Fruit fly (Drosophila melanogaster) whole organism, pupa: ENCODE data around the gene Kdm5.

Experiments used
- CG10348 ChIP-seq: fragments of 200-800 bp; sonication (Bioruptor generic); IDR thresholded peaks from 2 replicates; pipeline ENCODE4 v1.3.6; 2022; ENCODE audit warnings: missing biosample characterization, missing genetic modification characterization
- CG12605 ChIP-seq: fragments of 200-800 bp; sonication (Bioruptor generic); IDR thresholded peaks from 2 replicates; pipeline ENCODE4 v1.3.6; 2022; ENCODE audit warnings: missing biosample characterization, missing genetic modification characterization
- CG13204 ChIP-seq: fragments of 200-800 bp; sonication (Bioruptor generic); optimal IDR thresholded peaks from 2 replicates; lab custom pipeline; 2018; ENCODE audit warnings: missing biosample characterization, mild to moderate bottlenecking, missing genetic modification characterization, moderate library complexity
- CG14655 ChIP-seq: fragments of 200-800 bp; sonication (Bioruptor generic); optimal IDR thresholded peaks from 3 replicates; lab custom pipeline; 2017; ENCODE audit warnings: mild to moderate bottlenecking, missing biosample characterization, missing genetic modification reagents, missing genetic modification characterization
- CG15710 ChIP-seq: fragments of 200-800 bp; sonication (Bioruptor generic); optimal IDR thresholded peaks from 2 replicates; lab custom pipeline; 2018; ENCODE audit warnings: missing biosample characterization, mild to moderate bottlenecking, missing genetic modification characterization, moderate library complexity
- CG17806 ChIP-seq: fragments of 200-800 bp; sonication (Bioruptor generic); optimal IDR thresholded peaks from 2 replicates; lab custom pipeline; 2018; ENCODE audit warnings: missing biosample characterization, mild to moderate bottlenecking, missing genetic modification characterization, moderate library complexity
- CG32121 ChIP-seq: fragments of 200-800 bp; sonication (Bioruptor generic); IDR thresholded peaks from 2 replicates; pipeline ENCODE4 v1.3.6; 2022; ENCODE audit warnings: missing biosample characterization, missing genetic modification characterization
- CG34367 ChIP-seq: fragments of 200-800 bp; sonication (Bioruptor generic); optimal IDR thresholded peaks from 2 replicates; lab custom pipeline; 2018; ENCODE audit warnings: missing biosample characterization, mild to moderate bottlenecking, missing genetic modification characterization
- CG4496 ChIP-seq: fragments of 200-800 bp; sonication (Bioruptor generic); IDR thresholded peaks from 3 replicates; pipeline ENCODE4 v1.3.6; 2022; ENCODE audit warnings: missing biosample characterization, missing genetic modification characterization
- CG8159 ChIP-seq: fragments of 200-800 bp; sonication (Bioruptor generic); optimal IDR thresholded peaks from 3 replicates; lab custom pipeline; 2018; ENCODE audit warnings: missing biosample characterization, mild to moderate bottlenecking, missing genetic modification characterization, moderate library complexity
- CG8301 ChIP-seq: fragments of 200-800 bp; sonication (Bioruptor generic); optimal IDR thresholded peaks from 2 replicates; lab custom pipeline; 2018; ENCODE audit warnings: missing biosample characterization, mild to moderate bottlenecking, missing genetic modification characterization
- CG9948 ChIP-seq: fragments of 200-800 bp; sonication (Bioruptor generic); optimal IDR thresholded peaks from 2 replicates; lab custom pipeline; 2018; ENCODE audit warnings: missing biosample characterization, mild to moderate bottlenecking, missing genetic modification characterization, moderate library complexity
- D1 ChIP-seq: fragments of 200-800 bp; sonication (Bioruptor generic); optimal IDR thresholded peaks from 2 replicates; lab custom pipeline; 2018; ENCODE audit warnings: missing biosample characterization, mild to moderate bottlenecking, missing genetic modification characterization, moderate library complexity
- EcR ChIP-seq: fragments of 200-800 bp; sonication (Bioruptor generic); optimal IDR thresholded peaks from 3 replicates; lab custom pipeline; 2019; ENCODE audit warnings: missing biosample characterization, missing genetic modification characterization, mild to moderate bottlenecking, moderate library complexity, missing genetic modification reagents
- Ets98B ChIP-seq: fragments of 200-800 bp; sonication (Bioruptor generic); IDR thresholded peaks from 2 replicates; pipeline ENCODE4 v1.3.6; 2022; ENCODE audit warnings: missing biosample characterization, missing genetic modification characterization
- Pif1A ChIP-seq: fragments of 200-800 bp; sonication (Bioruptor generic); optimal IDR thresholded peaks from 3 replicates; lab custom pipeline; 2016; ENCODE audit warnings: missing biosample characterization, missing genetic modification characterization
- Pif1B ChIP-seq: fragments of 200-800 bp; sonication (Bioruptor generic); optimal IDR thresholded peaks from 3 replicates; lab custom pipeline; 2016; ENCODE audit warnings: missing biosample characterization, missing genetic modification characterization
- Snoo ChIP-seq: fragments of 200-800 bp; sonication (Bioruptor generic); optimal IDR thresholded peaks from 3 replicates; lab custom pipeline; 2017; ENCODE audit warnings: missing biosample characterization, mild to moderate bottlenecking, missing genetic modification characterization, inconsistent platforms
- fd96Ca ChIP-seq: fragments of 200-800 bp; sonication (Bioruptor generic); IDR thresholded peaks from 3 replicates; pipeline ENCODE4 v1.3.6; 2022; ENCODE audit warnings: missing biosample characterization, missing genetic modification characterization
- gl ChIP-seq: fragments of 200-800 bp; sonication (Bioruptor generic); optimal IDR thresholded peaks from 2 replicates; lab custom pipeline; 2018; ENCODE audit warnings: missing biosample characterization, mild to moderate bottlenecking, missing genetic modification characterization
- rn ChIP-seq: fragments of 200-800 bp; sonication (Bioruptor generic); IDR thresholded peaks from 2 replicates; pipeline ENCODE4 v1.3.6; 2022; ENCODE audit warnings: missing biosample characterization, missing genetic modification characterization

Kdm5 gene

dm6 chr2L:5999247-5999646 is at the start of gene Kdm5:
Kdm5 (minus strand) TSS chr2L:5999501.
- TF ChIP-seq CG32121 (peak; percentile 34; the same call in 1 of the 2 replicates), Ets98B (GFP tag; lab: Robert Waterston, UW) (peak; percentile 46), CG4496 (GFP tag; lab: Robert Waterston, UW) (peak; percentile 51; the same call in 1 of the 3 replicates), CG17806 (tag; lab: Kevin White, UChicago) (peak; percentile 9), EcR (peak; percentile 24), gl (tag; lab: Kevin White, UChicago) (no peak), fd96Ca (GFP tag; lab: Robert Waterston, UW) (0 out of 3 replicates have a peak, but pooled peaks have one; percentile 10), CG10348 (no peak), Snoo (tag; lab: Kevin White, UChicago) (peak; percentile 41), D1 (tag; lab: Kevin White, UChicago) (no peak), CG8301 (tag; lab: Kevin White, UChicago) (no peak), CG13204 (GFP tag; lab: Kevin White, UChicago) (no peak), CG34367 (tag; lab: Kevin White, UChicago) (no peak), rn (GFP tag; lab: Robert Waterston, UW) (no peak), Pif1A (GFP tag; lab: Kevin White, UChicago) (no peak), CG15710 (tag; lab: Kevin White, UChicago) (no peak), CG8159 (tag; lab: Kevin White, UChicago) (peak; percentile 2), Pif1B (GFP tag; lab: Kevin White, UChicago) (no peak), CG9948 (tag; lab: Kevin White, UChicago) (no peak), CG12605 (GFP tag; lab: Robert Waterston, UW) (no peak), CG14655 (no peak)

- no peak for TF ChIP-seq D1 (tag; lab: Kevin White, UChicago)
- TF ChIP-seq fd96Ca (GFP tag; lab: Robert Waterston, UW) = no peak
- TF ChIP-seq Snoo (tag; lab: Kevin White, UChicago) = no peak
- TF ChIP-seq CG4496 (GFP tag; lab: Robert Waterston, UW) = no peak
- TF ChIP-seq rn (GFP tag; lab: Robert Waterston, UW) = no peak
- TF ChIP-seq CG14655 = no peak
- TF ChIP-seq, all 21 proteins: peak for 0
Observed at dm6 chr2L:6048542-6048941, 49.2 kb upstream of the Kdm5 start, which contains the start of the genes CG34179 and slmo. CG34179 (minus strand) TSS chr2L:6048706. slmo (minus strand) TSS chr2L:6048706.

- TF ChIP-seq EcR (no peak), CG32121 (no peak), fd96Ca (GFP tag; lab: Robert Waterston, UW) (no peak), Pif1B (GFP tag; lab: Kevin White, UChicago) (peak; percentile 17), rn (GFP tag; lab: Robert Waterston, UW) (no peak), CG8301 (tag; lab: Kevin White, UChicago) (no peak), CG14655 (no peak), Snoo (tag; lab: Kevin White, UChicago) (peak; percentile 24), gl (tag; lab: Kevin White, UChicago) (no peak), D1 (tag; lab: Kevin White, UChicago) (no peak), CG17806 (tag; lab: Kevin White, UChicago) (no peak), CG8159 (tag; lab: Kevin White, UChicago) (peak; percentile 7), Ets98B (GFP tag; lab: Robert Waterston, UW) (peak; percentile 32; the same call in 1 of the 2 replicates), Pif1A (GFP tag; lab: Kevin White, UChicago) (no peak), CG9948 (tag; lab: Kevin White, UChicago) (no peak), CG13204 (GFP tag; lab: Kevin White, UChicago) (no peak), CG4496 (GFP tag; lab: Robert Waterston, UW) (peak; percentile 50; the same call in 1 of the 3 replicates), CG15710 (tag; lab: Kevin White, UChicago) (peak; percentile 2), CG34367 (tag; lab: Kevin White, UChicago) (no peak), CG10348 (no peak), CG12605 (GFP tag; lab: Robert Waterston, UW) (no peak)
Observed at dm6 chr2L:6047528-6048160, 48.3 kb upstream of the Kdm5 start, which contains the start of gene IPIP. IPIP (plus strand) TSS chr2L:6048002.

- no peak for TF ChIP-seq Pif1A (GFP tag; lab: Kevin White, UChicago)
- no peak for TF ChIP-seq D1 (tag; lab: Kevin White, UChicago)
- TF ChIP-seq Ets98B (GFP tag; lab: Robert Waterston, UW) = no peak
- TF ChIP-seq CG9948 (tag; lab: Kevin White, UChicago) = no peak
- TF ChIP-seq EcR = no peak
- no peak for TF ChIP-seq Pif1B (GFP tag; lab: Kevin White, UChicago)
- TF ChIP-seq CG8301 (tag; lab: Kevin White, UChicago) = no peak
Observed at dm6 chr2L:6046865-6047264, 47.6 kb upstream of the Kdm5 start.

dm6 chr2L:6045972-6046718 is 46.8 kb upstream of the Kdm5 start, which contains the start of gene Pfas:
Pfas (minus strand) TSS chr2L:6046050.
- TF ChIP-seq Ets98B (GFP tag; lab: Robert Waterston, UW) = peak; percentile 65
- TF ChIP-seq fd96Ca (GFP tag; lab: Robert Waterston, UW) = peak; percentile 68; the same call in 2 of the 3 replicates
- TF ChIP-seq CG9948 (tag; lab: Kevin White, UChicago) = peak; percentile 35
- no peak for TF ChIP-seq Pif1B (GFP tag; lab: Kevin White, UChicago)
- TF ChIP-seq CG8301 (tag; lab: Kevin White, UChicago) = peak; percentile 50
- no peak for TF ChIP-seq CG10348
- TF ChIP-seq EcR = peak; percentile 96
- no peak for TF ChIP-seq CG12605 (GFP tag; lab: Robert Waterston, UW)
- peak; percentile 53 for TF ChIP-seq CG15710 (tag; lab: Kevin White, UChicago)
- TF ChIP-seq CG4496 (GFP tag; lab: Robert Waterston, UW) = peak; percentile 60; the same call in 1 of the 3 replicates
- TF ChIP-seq Pif1A (GFP tag; lab: Kevin White, UChicago) = no peak
- TF ChIP-seq CG34367 (tag; lab: Kevin White, UChicago) = peak; percentile 28
- TF ChIP-seq CG13204 (GFP tag; lab: Kevin White, UChicago) = no peak
- TF ChIP-seq CG17806 (tag; lab: Kevin White, UChicago) = peak; percentile 51
- TF ChIP-seq CG8159 (tag; lab: Kevin White, UChicago) = peak; percentile 50
- no peak for TF ChIP-seq rn (GFP tag; lab: Robert Waterston, UW)
- peak; percentile 3 for TF ChIP-seq gl (tag; lab: Kevin White, UChicago)
- TF ChIP-seq Snoo (tag; lab: Kevin White, UChicago) = peak; percentile 46
- no peak for TF ChIP-seq CG14655
- no peak for TF ChIP-seq D1 (tag; lab: Kevin White, UChicago)
- peak; percentile 61 for TF ChIP-seq CG32121
